Fruit fly (Drosophila melanogaster): ENCODE data around the gene Hph.

DNA sequence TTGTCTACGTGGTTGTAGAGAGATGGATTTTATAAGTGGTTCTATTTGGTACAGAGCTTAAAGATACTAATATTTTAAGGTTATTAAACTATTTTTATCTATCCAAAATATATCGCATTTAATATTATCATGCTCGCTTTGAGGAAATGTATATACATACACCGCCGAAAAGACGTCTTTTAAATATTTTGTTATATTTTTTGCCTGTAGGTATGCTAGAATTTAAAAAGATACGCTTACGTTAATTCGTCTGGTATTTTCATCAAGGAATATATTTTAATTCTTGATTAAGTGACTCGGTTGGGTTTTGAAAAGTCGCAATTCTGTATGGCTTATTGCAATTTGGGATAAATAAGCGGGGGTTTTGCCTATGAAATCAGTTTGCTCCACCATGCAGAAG is 11.7 kb downstream of the Hph start:
- no peak for TF ChIP-seq pan (optimal IDR thresholded peaks at IDR 0.05)
- no peak for TF ChIP-seq Dll (optimal IDR thresholded peaks at IDR 0.05)
- TF ChIP-seq usp (GFP tag; optimal IDR thresholded peaks at IDR 0.05) = no peak

All from whole organism.